Worm (Caenorhabditis elegans) whole organism, L4 larva: ENCODE measurements around the gene B0286.1.

ENCODE experiments used
- aha-1 ChIP-seq: fragments of 150-350 bp; peaks from one replicate; lab custom pipeline; 2014; ENCODE audit warnings: missing biosample characterization, missing genetic modification characterization
- aly-2 ChIP-seq: sonication (generic microtip); optimal IDR thresholded peaks from 2 replicates; lab custom pipeline; 2018; ENCODE audit warnings: missing biosample characterization, missing genetic modification characterization
- cey-2 ChIP-seq: sonication (generic microtip); optimal IDR thresholded peaks from 3 replicates; lab custom pipeline; 2017; ENCODE audit warnings: missing genetic modification characterization, mild to moderate bottlenecking, missing compliant biosample characterization, antibody characterized with exemption, borderline replicate concordance; ENCODE audit not compliant: insufficient read depth
- daf-16 ChIP-seq, 3 experiments: sonication (generic microtip); optimal IDR thresholded peaks; 2 replicates each; lab custom pipeline; 2016 to 2017; ENCODE audit warnings: missing genetic modification characterization in 3 of 3, missing genetic modification reagents in 3 of 3, mild to moderate bottlenecking in 2 of 3, missing compliant biosample characterization in 2 of 3, missing biosample characterization in 1 of 3, moderate library complexity in 1 of 3
- dve-1 ChIP-seq: sonication (generic microtip); optimal IDR thresholded peaks from 2 replicates; lab custom pipeline; 2017; ENCODE audit warnings: antibody characterized with exemption, mild to moderate bottlenecking, missing genetic modification characterization, missing compliant biosample characterization; ENCODE audit not compliant: insufficient read depth
- hlh-11 ChIP-seq: fragments of 200-800 bp; sonication (Bioruptor generic); optimal IDR thresholded peaks from 2 replicates; lab custom pipeline; 2018; ENCODE audit warnings: mild to moderate bottlenecking, missing genetic modification characterization, missing compliant biosample characterization
- lin-15B ChIP-seq: fragments of 150-350 bp; sonication (generic microtip); optimal IDR thresholded peaks from 3 replicates; lab custom pipeline; 2014; ENCODE audit warnings: missing biosample characterization, missing genetic modification characterization
- mxl-3 ChIP-seq: fragments of 200-800 bp; sonication (Bioruptor generic); optimal IDR thresholded peaks from 2 replicates; lab custom pipeline; 2018; ENCODE audit warnings: mild to moderate bottlenecking, missing genetic modification characterization, missing compliant biosample characterization
- nhr-28 ChIP-seq: fragments of 150-350 bp; optimal IDR thresholded peaks from 2 replicates; lab custom pipeline; 2014; ENCODE audit warnings: missing biosample characterization, missing genetic modification characterization
- nhr-42 ChIP-seq: fragments of 200-800 bp; sonication (Bioruptor generic); IDR thresholded peaks from 2 replicates; pipeline ENCODE4 v1.3.6; 2022; ENCODE audit warnings: missing genetic modification characterization, missing compliant biosample characterization
- nhr-77 ChIP-seq: fragments of 150-350 bp; optimal IDR thresholded peaks from 2 replicates; lab custom pipeline; 2014; ENCODE audit warnings: missing biosample characterization, missing genetic modification characterization
- pqm-1 ChIP-seq: sonication (generic microtip); optimal IDR thresholded peaks from 2 replicates; lab custom pipeline; 2017; ENCODE audit warnings: missing biosample characterization, missing genetic modification characterization
- set-16 ChIP-seq: fragments of 200-800 bp; sonication (Bioruptor generic); IDR thresholded peaks from 2 replicates; pipeline ENCODE4 v1.3.6; 2022; ENCODE audit warnings: missing genetic modification reagents, missing genetic modification characterization, missing compliant biosample characterization
- unc-62 ChIP-seq, 3 experiments: fragments of 150-350 bp in 1 of 3; sonication (generic microtip); optimal IDR thresholded peaks in 2 of 3; peaks in 1 of 3; 1 replicate in 1 of 3; 2 replicates in 2 of 3; lab custom pipeline; 2014 to 2017; ENCODE audit warnings: missing biosample characterization in 3 of 3, missing genetic modification characterization in 3 of 3, missing genetic modification reagents in 3 of 3, missing genotype in 1 of 3

The B0286.1 gene

ce11 chrII:4424807-4425206 lies 46.5 kb downstream of the B0286.1 start, which contains the start of the genes dcaf-13 and toe-1 (continued):
- no peak for TF ChIP-seq daf-16 (GFP tag; optimal IDR thresholded peaks at IDR 0.05; lab: Kevin White, UChicago)
- no peak for TF ChIP-seq daf-16 (tag; optimal IDR thresholded peaks at IDR 0.05; lab: Kevin White, UChicago)
- no peak for TF ChIP-seq nhr-42
- no peak for TF ChIP-seq aha-1 (tag; lab: Kevin White, UChicago)

- no peak for TF ChIP-seq lin-15B (tag; lab: Kevin White, UChicago)
- 0 out of 2 replicates have a peak, but pooled peaks have one; percentile 14 for TF ChIP-seq set-16
- peak; percentile 94 for TF ChIP-seq aha-1 (tag; lab: Kevin White, UChicago)
- TF ChIP-seq, all 104 proteins: peak for 2
These were observed 49.8 kb downstream of the B0286.1 start for ce11 chrII:4428121-4428520.

ce11 chrII:4433146-4433545 lies 54.9 kb downstream of the B0286.1 start, which contains the start of gene nhr-109:
Gene nhr-109 (plus strand): TSS chrII:4433367.
- TF ChIP-seq hlh-11 (peak; percentile 2), unc-62 (GFP tag; optimal IDR thresholded peaks at IDR 0.05 in 1 of 2; lab: Kevin White, UChicago) (no peak), unc-62 (tag; optimal IDR thresholded peaks at IDR 0.05; lab: Kevin White, UChicago) (no peak), nhr-77 (tag; lab: Kevin White, UChicago) (peak; percentile 2), pqm-1 (tag; lab: Kevin White, UChicago) (peak; percentile 14), daf-16 (GFP tag; optimal IDR thresholded peaks at IDR 0.05; lab: Kevin White, UChicago) (no peak), daf-16 (tag; optimal IDR thresholded peaks at IDR 0.05; lab: Kevin White, UChicago) (peak; percentile 61), mxl-3 (GFP tag; lab: Kevin White, UChicago) (no peak), nhr-28 (tag; lab: Kevin White, UChicago) (peak; percentile 97)

ce11 chrII:4434278-4434677 lies 56.0 kb downstream of the B0286.1 start:
- peak; percentile 98 for TF ChIP-seq aha-1 (tag; lab: Kevin White, UChicago)
- no peak for TF ChIP-seq cey-2

- TF ChIP-seq nhr-28 (tag; lab: Kevin White, UChicago) (peak; percentile 66), daf-16 (GFP tag; optimal IDR thresholded peaks at IDR 0.05; lab: Kevin White, UChicago) (no peak), daf-16 (tag; optimal IDR thresholded peaks at IDR 0.05; lab: Kevin White, UChicago) (peak; percentile 38), aly-2 (tag; lab: Kevin White, UChicago) (no peak), dve-1 (tag; lab: Kevin White, UChicago) (peak; percentile 21)
These were observed 56.8 kb downstream of the B0286.1 start, which contains the start of gene nhr-273 for ce11 chrII:4435134-4435533. Gene nhr-273 (plus strand): TSS chrII:4435300.
